Worm (Caenorhabditis elegans) whole organism, L4 larva: ENCODE measurements around the gene nlp-57.

Experiments
- ceh-28 ChIP-seq: fragments of 150-350 bp; optimal IDR thresholded peaks from 2 replicates; lab custom pipeline; 2014; ENCODE audit warnings: missing biosample characterization, missing genetic modification reagents, missing genetic modification characterization
- ctbp-1 ChIP-seq: fragments of 200-800 bp; sonication (Bioruptor generic); IDR thresholded peaks from 2 replicates; pipeline ENCODE4 v1.3.6; 2022; ENCODE audit warnings: missing genetic modification reagents, missing genetic modification characterization, missing compliant biosample characterization
- nhr-28 ChIP-seq: fragments of 150-350 bp; optimal IDR thresholded peaks from 2 replicates; lab custom pipeline; 2014; ENCODE audit warnings: missing biosample characterization, missing genetic modification characterization
- skn-1 ChIP-seq: fragments of 150-350 bp; optimal IDR thresholded peaks from 2 replicates; lab custom pipeline; 2014; ENCODE audit warnings: missing biosample characterization, missing genetic modification characterization
- snpc-4 ChIP-seq: fragments of 150-350 bp; optimal IDR thresholded peaks from 2 replicates; lab custom pipeline; 2014; ENCODE audit warnings: missing biosample characterization, missing genetic modification characterization
- tag-97 ChIP-seq: fragments of 200-800 bp; sonication (Bioruptor generic); IDR thresholded peaks from 2 replicates; pipeline ENCODE4 v1.3.6; 2022; ENCODE audit warnings: missing genetic modification characterization, missing compliant biosample characterization
- unc-62 ChIP-seq, 3 experiments: fragments of 150-350 bp in 1 of 3; sonication (generic microtip); optimal IDR thresholded peaks in 2 of 3; peaks in 1 of 3; 1 replicate in 1 of 3; 2 replicates in 2 of 3; lab custom pipeline; 2014 to 2017; ENCODE audit warnings: missing biosample characterization in 3 of 3, missing genetic modification characterization in 3 of 3, missing genetic modification reagents in 3 of 3, missing genotype in 1 of 3
- zfp-3 ChIP-seq: fragments of 200-800 bp; sonication (Bioruptor generic); conservative IDR thresholded peaks from 2 replicates; pipeline ENCODE4 v1.3.6; 2022; ENCODE audit warnings: missing genetic modification reagents, missing genetic modification characterization, missing compliant biosample characterization

DNA sequence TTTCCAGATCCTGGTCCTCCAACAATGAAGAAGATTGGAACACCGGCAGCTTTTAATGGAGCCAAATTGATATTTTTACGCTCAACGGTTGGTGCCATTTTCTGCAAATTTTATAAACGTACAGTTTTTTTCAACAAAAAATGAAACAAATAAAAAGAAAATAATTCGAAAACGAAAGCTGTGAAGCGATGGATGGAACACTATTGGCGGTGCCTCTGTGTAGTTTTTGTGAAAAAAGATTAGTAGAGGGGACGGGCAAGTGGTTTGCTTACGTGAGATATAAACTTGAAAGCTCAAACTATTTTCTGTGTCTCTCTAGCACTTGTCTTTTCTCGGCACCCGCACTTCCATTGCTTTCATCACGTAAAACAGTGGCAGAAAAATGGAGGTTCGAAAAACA lies 29.2 kb upstream of the nlp-57 start, which contains the start of gene F38B2.4:
- no peak for TF ChIP-seq zfp-3 (GFP tag; lab: Robert Waterston, UW)
- TF ChIP-seq ctbp-1 (GFP tag; lab: Robert Waterston, UW): no peak
- TF ChIP-seq unc-62 (GFP tag; optimal IDR thresholded peaks at IDR 0.05 in 1 of 2; lab: Kevin White, UChicago): peak in 1 of 2 experiments; percentile 40
- TF ChIP-seq unc-62 (tag; optimal IDR thresholded peaks at IDR 0.05; lab: Kevin White, UChicago): no peak
- no peak for TF ChIP-seq snpc-4 (tag; lab: Kevin White, UChicago)
- no peak for TF ChIP-seq ceh-28 (tag; lab: Kevin White, UChicago)
- no peak for TF ChIP-seq tag-97 (GFP tag; lab: Robert Waterston, UW)
- no peak for TF ChIP-seq nhr-28 (tag; lab: Kevin White, UChicago)
- TF ChIP-seq skn-1 (tag; lab: Kevin White, UChicago): no peak
